Worm (Caenorhabditis elegans): ENCODE results near the gene C52B11.5.

C52B11.5 gene

ce11 chrX:1311084-1311483, 38.5 kb downstream of the C52B11.5 start, which contains the start of gene H42K12.3:
Gene H42K12.3, plus strand, starts transcription at chrX:1311391.
- TF ChIP-seq sdc-2 (tag; optimal IDR thresholded peaks at IDR 0.05): peak; percentile 27
- TF ChIP-seq Y22D7AL.16 (tag; optimal IDR thresholded peaks at IDR 0.05): no peak
- TF ChIP-seq ceh-6 (GFP tag; optimal IDR thresholded peaks at IDR 0.05): no peak
- no peak for TF ChIP-seq dve-1 (tag; optimal IDR thresholded peaks at IDR 0.05)
- TF ChIP-seq ceh-9 (tag; optimal IDR thresholded peaks at IDR 0.05): no peak
- peak; percentile 32 for TF ChIP-seq rnt-1 (tag; optimal IDR thresholded peaks at IDR 0.05)

- TF ChIP-seq elt-2 (tag; optimal IDR thresholded peaks at IDR 0.05) (peak; percentile 30), ztf-16 (tag; optimal IDR thresholded peaks at IDR 0.05) (no peak), C08G9.2 (tag; optimal IDR thresholded peaks at IDR 0.05) (no peak), Y22D7AL.16 (tag; optimal IDR thresholded peaks at IDR 0.05) (no peak), tbx-2 (tag; optimal IDR thresholded peaks at IDR 0.05) (no peak), sdc-2 (tag; optimal IDR thresholded peaks at IDR 0.05) (no peak), zip-5 (tag; optimal IDR thresholded peaks at IDR 0.05) (no peak)
Observed at ce11 chrX:1311577-1311976, 39.0 kb downstream of the C52B11.5 start.

DNA sequence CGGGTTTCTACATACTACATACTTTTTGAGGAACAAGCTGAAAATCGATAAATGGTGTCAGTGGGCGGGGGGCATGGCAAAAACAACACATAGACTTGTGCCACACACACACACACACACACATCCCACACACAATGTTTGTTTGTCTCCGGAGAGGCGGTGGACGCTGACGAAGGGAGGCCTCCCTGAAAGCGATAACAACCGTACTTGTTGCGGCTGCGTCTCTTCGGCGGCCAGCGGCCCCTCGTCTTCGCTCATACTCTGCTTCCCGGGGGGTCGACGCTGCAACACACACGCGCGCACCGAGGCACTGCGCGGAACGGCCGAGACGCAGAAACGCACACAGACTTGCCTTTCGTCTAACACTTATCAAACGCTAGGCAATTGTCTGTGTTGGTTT, 47.1 kb downstream of the C52B11.5 start:
- TF ChIP-seq ahr-1 (tag; optimal IDR thresholded peaks at IDR 0.05) (peak; percentile 1), ets-4 (tag; optimal IDR thresholded peaks at IDR 0.05) (peak; percentile 36), pha-4 (tag; optimal IDR thresholded peaks at IDR 0.05) (no peak), sdc-2 (tag; optimal IDR thresholded peaks at IDR 0.05) (peak; percentile 94), hlh-8 (tag; optimal IDR thresholded peaks at IDR 0.05) (peak; percentile 9), odd-2 (tag; optimal IDR thresholded peaks at IDR 0.05) (no peak), tbx-2 (tag; optimal IDR thresholded peaks at IDR 0.05) (peak; percentile 81), pqm-1 (tag; optimal IDR thresholded peaks at IDR 0.05) (peak; percentile 70), sox-2 (GFP tag; IDR thresholded peaks at IDR 0.05) (no peak), sox-4 (tag; optimal IDR thresholded peaks at IDR 0.05) (no peak), ceh-18 (tag; optimal IDR thresholded peaks at IDR 0.05) (peak; percentile 70), ceh-48 (tag; optimal IDR thresholded peaks at IDR 0.05) (peak; percentile 41), pha-2 (tag; optimal IDR thresholded peaks at IDR 0.05) (peak; percentile 19), zip-5 (tag; optimal IDR thresholded peaks at IDR 0.05) (no peak), madf-2 (tag; optimal IDR thresholded peaks at IDR 0.05) (peak; percentile 26), pag-3 (tag; optimal IDR thresholded peaks at IDR 0.05; ENCODE audit: borderline replicate concordance) (no peak), ceh-2 (tag; optimal IDR thresholded peaks at IDR 0.05) (peak; percentile 43), che-1 (tag; optimal IDR thresholded peaks at IDR 0.05) (no peak), lim-6 (tag; optimal IDR thresholded peaks at IDR 0.05) (peak; percentile 28), pros-1 (tag; optimal IDR thresholded peaks at IDR 0.05) (peak; percentile 82), dve-1 (tag; optimal IDR thresholded peaks at IDR 0.05) (peak; percentile 35), eyg-1 (tag; optimal IDR thresholded peaks at IDR 0.05) (peak; percentile 24), Y22D7AL.16 (tag; optimal IDR thresholded peaks at IDR 0.05) (no peak), unc-3 (GFP tag; conservative IDR thresholded peaks at IDR 0.05) (no peak), unc-3 (tag; optimal IDR thresholded peaks at IDR 0.05) (no peak), hlh-13 (GFP tag; optimal IDR thresholded peaks at IDR 0.05) (no peak), elt-2 (tag; optimal IDR thresholded peaks at IDR 0.05) (peak; percentile 87), unc-42 (tag; optimal IDR thresholded peaks at IDR 0.05) (peak; percentile 41), hlh-15 (tag; optimal IDR thresholded peaks at IDR 0.05) (no peak), ttx-3 (tag; optimal IDR thresholded peaks at IDR 0.05) (no peak), F13H6.1 (tag; optimal IDR thresholded peaks at IDR 0.05) (peak; percentile 61), pat-9 (tag; optimal IDR thresholded peaks at IDR 0.05) (peak; percentile 13), ceh-22 (tag; optimal IDR thresholded peaks at IDR 0.05) (no peak), K09A11.1 (tag; optimal IDR thresholded peaks at IDR 0.05; ENCODE audit: insufficient read depth) (no peak), ref-2 (tag; optimal IDR thresholded peaks at IDR 0.05) (peak; percentile 76), ceh-31 (tag; optimal IDR thresholded peaks at IDR 0.05) (peak; percentile 68), C08G9.2 (tag; optimal IDR thresholded peaks at IDR 0.05) (peak; percentile 61), pax-1 (tag; optimal IDR thresholded peaks at IDR 0.05) (no peak), unc-86 (tag; optimal IDR thresholded peaks at IDR 0.05) (no peak), rnt-1 (tag; optimal IDR thresholded peaks at IDR 0.05) (peak; percentile 46), mec-3 (tag; optimal IDR thresholded peaks at IDR 0.05; ENCODE audit: borderline replicate concordance) (no peak), ceh-19 (GFP tag; optimal IDR thresholded peaks at IDR 0.05) (peak; percentile 8), ceh-34 (tag; optimal IDR thresholded peaks at IDR 0.05) (peak; percentile 34), unc-55 (GFP tag; optimal IDR thresholded peaks at IDR 0.05) (no peak), nfya-1 (tag; optimal IDR thresholded peaks at IDR 0.05) (peak; percentile 30)

All from whole organism, late embryonic.